Worm (Caenorhabditis elegans) whole organism, early embryonic: ENCODE measurements around the gene F23H11.4.

Experiments
- B0310.2 ChIP-seq: sonication (generic microtip); optimal IDR thresholded peaks from 2 replicates; lab custom pipeline; 2016; ENCODE audit warnings: mild to moderate bottlenecking, missing genetic modification characterization, missing compliant biosample characterization
- F13C5.2 ChIP-seq: sonication (generic microtip); optimal IDR thresholded peaks from 2 replicates; lab custom pipeline; 2017; ENCODE audit warnings: mild to moderate bottlenecking, missing genetic modification characterization, inconsistent platforms, missing compliant biosample characterization
- aly-1 ChIP-seq: sonication (generic microtip); optimal IDR thresholded peaks from 2 replicates; lab custom pipeline; 2016; ENCODE audit warnings: missing genetic modification characterization, missing compliant biosample characterization
- ama-1 ChIP-seq: fragments of 150-350 bp; optimal IDR thresholded peaks from 2 replicates; lab custom pipeline; 2014
- ceh-13 ChIP-seq: fragments of 200-800 bp; sonication (Bioruptor generic); optimal IDR thresholded peaks from 2 replicates; lab custom pipeline; 2018; ENCODE audit warnings: mild to moderate bottlenecking, missing genetic modification characterization, missing compliant biosample characterization
- ets-7 ChIP-seq: sonication (generic microtip); optimal IDR thresholded peaks from 2 replicates; lab custom pipeline; 2016; ENCODE audit warnings: missing genotype, missing genetic modification characterization, missing compliant biosample characterization
- flt-1 ChIP-seq: fragments of 200-800 bp; sonication (Bioruptor generic); IDR thresholded peaks from 2 replicates; pipeline ENCODE4 v1.3.6; 2022; ENCODE audit warnings: missing genetic modification characterization, missing compliant biosample characterization
- hmbx-1 ChIP-seq: sonication (generic microtip); optimal IDR thresholded peaks from 2 replicates; lab custom pipeline; 2016; ENCODE audit warnings: mild to moderate bottlenecking, missing genetic modification characterization, missing compliant biosample characterization
- hmg-4 ChIP-seq: fragments of 200-800 bp; sonication (Bioruptor generic); optimal IDR thresholded peaks from 2 replicates; lab custom pipeline; 2018; ENCODE audit warnings: mild to moderate bottlenecking, missing genetic modification characterization, missing compliant biosample characterization
- hnd-1 ChIP-seq: sonication (generic microtip); optimal IDR thresholded peaks from 2 replicates; lab custom pipeline; 2016; ENCODE audit warnings: missing genetic modification characterization, missing compliant biosample characterization
- pes-1 ChIP-seq: fragments of 200-800 bp; sonication (Bioruptor generic); IDR thresholded peaks from 2 replicates; pipeline ENCODE4 v1.3.6; 2022; ENCODE audit warnings: missing genetic modification reagents, missing genetic modification characterization, missing compliant biosample characterization
- scrt-1 ChIP-seq: fragments of 200-800 bp; sonication (Bioruptor generic); IDR thresholded peaks from 2 replicates; pipeline ENCODE4 v1.3.6; 2022; ENCODE audit warnings: missing genetic modification characterization, missing compliant biosample characterization
- sea-1 ChIP-seq: fragments of 200-800 bp; sonication (Bioruptor generic); conservative IDR thresholded peaks from 2 replicates; pipeline ENCODE4 v1.3.6; 2022; ENCODE audit warnings: missing genetic modification characterization, missing compliant biosample characterization
- tbx-37 ChIP-seq: fragments of 200-800 bp; sonication (Bioruptor generic); conservative IDR thresholded peaks from 2 replicates; pipeline ENCODE4 v1.3.6; 2022; ENCODE audit warnings: missing genetic modification reagents, missing genetic modification characterization, missing compliant biosample characterization

DNA sequence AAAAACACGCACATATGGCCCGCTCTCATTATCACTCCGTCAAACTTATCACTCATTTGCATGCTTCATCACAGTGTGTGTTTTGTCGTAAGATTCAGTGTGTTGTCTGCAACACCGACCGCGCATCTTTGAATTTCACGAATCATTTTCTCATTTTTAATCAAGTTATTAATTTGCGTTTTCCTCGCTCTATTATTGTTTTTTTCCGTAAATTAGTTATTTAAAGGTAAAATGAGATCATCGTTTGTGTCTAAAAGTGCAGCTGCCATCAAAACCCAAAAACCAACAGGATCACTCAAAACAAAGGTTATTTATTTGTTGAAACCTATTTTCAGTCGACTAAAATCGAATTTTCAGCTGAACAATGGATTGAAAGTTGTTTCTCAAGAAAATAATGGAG is 27.7 kb downstream of the F23H11.4 start, which contains the start of the genes T24C4.5 and ucr-2.3:
- TF ChIP-seq scrt-1 (GFP tag; lab: Robert Waterston, UW) = no peak
- no peak for TF ChIP-seq flt-1 (GFP tag; lab: Robert Waterston, UW)
- TF ChIP-seq hmbx-1 (tag; lab: Kevin White, UChicago) = no peak
- no peak for TF ChIP-seq hnd-1 (tag; lab: Kevin White, UChicago)
- TF ChIP-seq ets-7 (tag; lab: Kevin White, UChicago) = no peak
- TF ChIP-seq ama-1 = no peak
- no peak for TF ChIP-seq pes-1 (GFP tag; lab: Robert Waterston, UW)
- TF ChIP-seq B0310.2 = no peak
- TF ChIP-seq ceh-13 (GFP tag; lab: Kevin White, UChicago) = no peak
- no peak for TF ChIP-seq F13C5.2 (tag; lab: Kevin White, UChicago)
- no peak for TF ChIP-seq tbx-37 (GFP tag; lab: Robert Waterston, UW)
- no peak for TF ChIP-seq hmg-4
- no peak for TF ChIP-seq sea-1
- TF ChIP-seq aly-1 (tag; lab: Kevin White, UChicago) = no peak
